Fruit fly (Drosophila melanogaster) whole organism, prepupa: ENCODE data around the gene Arl2.

ENCODE experiments used
- CG10669 ChIP-seq: fragments of 200-800 bp; sonication (Bioruptor generic); optimal IDR thresholded peaks from 3 replicates; lab custom pipeline; 2018; ENCODE audit warnings: missing biosample characterization, mild to moderate bottlenecking, missing genetic modification characterization, moderate library complexity
- CG11762 ChIP-seq: fragments of 200-800 bp; sonication (Bioruptor generic); optimal IDR thresholded peaks from 3 replicates; lab custom pipeline; 2016; ENCODE audit warnings: missing biosample characterization, missing genetic modification characterization; ENCODE audit not compliant: insufficient read depth
- CG11902 ChIP-seq: fragments of 200-800 bp; sonication (Bioruptor generic); optimal IDR thresholded peaks from 3 replicates; lab custom pipeline; 2016; ENCODE audit warnings: missing biosample characterization, missing genetic modification characterization
- CG15336 ChIP-seq: fragments of 200-800 bp; sonication (Bioruptor generic); IDR thresholded peaks from 2 replicates; pipeline ENCODE4 v1.3.6; 2022; ENCODE audit warnings: missing biosample characterization, missing genetic modification characterization
- CG16779 ChIP-seq: fragments of 200-800 bp; sonication (Bioruptor generic); optimal IDR thresholded peaks from 3 replicates; lab custom pipeline; 2017; ENCODE audit warnings: missing biosample characterization, mild to moderate bottlenecking, missing genetic modification characterization
- CG32006 ChIP-seq: fragments of 200-800 bp; sonication (Bioruptor generic); optimal IDR thresholded peaks from 3 replicates; lab custom pipeline; 2017; ENCODE audit warnings: missing biosample characterization, mild to moderate bottlenecking, missing genetic modification characterization
- CG34406 ChIP-seq: fragments of 200-800 bp; sonication (Bioruptor generic); optimal IDR thresholded peaks from 3 replicates; lab custom pipeline; 2016; ENCODE audit warnings: missing biosample characterization, missing genetic modification characterization
- CG6792 ChIP-seq: fragments of 200-800 bp; sonication (Bioruptor generic); optimal IDR thresholded peaks from 3 replicates; lab custom pipeline; 2016; ENCODE audit warnings: missing biosample characterization, missing genetic modification characterization
- CG6808 ChIP-seq: fragments of 200-800 bp; sonication (Bioruptor generic); optimal IDR thresholded peaks from 3 replicates; lab custom pipeline; 2017; ENCODE audit warnings: missing biosample characterization, missing genetic modification characterization, mild to moderate bottlenecking, moderate library complexity, missing genetic modification reagents
- Eip75B ChIP-seq: fragments of 200-800 bp; sonication (Bioruptor generic); optimal IDR thresholded peaks from 3 replicates; lab custom pipeline; 2016; ENCODE audit warnings: missing biosample characterization, missing genetic modification characterization
- Eip93F ChIP-seq: fragments of 200-800 bp; sonication (Bioruptor generic); optimal IDR thresholded peaks from 2 replicates; lab custom pipeline; 2016; ENCODE audit warnings: missing biosample characterization, mild to moderate bottlenecking, missing genetic modification characterization
- Ets21C ChIP-seq: fragments of 200-800 bp; sonication (Bioruptor generic); optimal IDR thresholded peaks from 3 replicates; lab custom pipeline; 2016; ENCODE audit warnings: missing biosample characterization, missing genetic modification characterization
- Ets96B ChIP-seq: fragments of 200-800 bp; optimal IDR thresholded peaks from 2 replicates; lab custom pipeline; 2019; ENCODE audit warnings: missing biosample characterization, mild to moderate bottlenecking, missing genetic modification characterization, moderate library complexity
- Gug ChIP-seq: fragments of 200-800 bp; sonication (Bioruptor generic); IDR thresholded peaks from 2 replicates; pipeline ENCODE4 v1.3.6; 2022; ENCODE audit warnings: missing biosample characterization, missing genetic modification characterization
- Hr38 ChIP-seq: sonication (Bioruptor generic); optimal IDR thresholded peaks from 2 replicates; lab custom pipeline; 2016; ENCODE audit warnings: missing biosample characterization, missing genetic modification characterization
- Hr39 ChIP-seq: fragments of 200-800 bp; sonication (Bioruptor generic); optimal IDR thresholded peaks from 2 replicates; lab custom pipeline; 2016; ENCODE audit warnings: missing biosample characterization, missing genetic modification characterization
- Met ChIP-seq: fragments of 200-800 bp; sonication (Bioruptor generic); optimal IDR thresholded peaks from 3 replicates; lab custom pipeline; 2016; ENCODE audit warnings: missing biosample characterization, missing genetic modification characterization
- OdsH ChIP-seq: fragments of 200-800 bp; sonication (Bioruptor generic); optimal IDR thresholded peaks from 3 replicates; lab custom pipeline; 2016; ENCODE audit warnings: missing biosample characterization, missing genetic modification characterization
- Sox102F ChIP-seq: fragments of 200-800 bp; sonication (Bioruptor generic); optimal IDR thresholded peaks from 2 replicates; lab custom pipeline; 2016; ENCODE audit warnings: missing biosample characterization, mild to moderate bottlenecking, missing genetic modification characterization
- Sox15 ChIP-seq: fragments of 200-800 bp; sonication (Bioruptor generic); optimal IDR thresholded peaks from 3 replicates; lab custom pipeline; 2016; ENCODE audit warnings: missing biosample characterization, missing genetic modification characterization
- acj6 ChIP-seq: fragments of 200-800 bp; sonication (Bioruptor generic); optimal IDR thresholded peaks from 3 replicates; lab custom pipeline; 2016; ENCODE audit warnings: missing biosample characterization, missing genetic modification characterization
- cyc ChIP-seq: fragments of 200-800 bp; sonication (Bioruptor generic); optimal IDR thresholded peaks from 3 replicates; lab custom pipeline; 2016; ENCODE audit warnings: missing biosample characterization, missing genetic modification characterization
- dsx ChIP-seq: fragments of 200-800 bp; optimal IDR thresholded peaks from 3 replicates; lab custom pipeline; 2019; ENCODE audit warnings: missing biosample characterization, mild to moderate bottlenecking, missing genetic modification characterization, moderate library complexity; ENCODE audit not compliant: poor library complexity, severe bottlenecking
- fd59A ChIP-seq: fragments of 200-800 bp; sonication (Bioruptor generic); optimal IDR thresholded peaks from 2 replicates; lab custom pipeline; 2017; ENCODE audit warnings: missing biosample characterization, mild to moderate bottlenecking, missing genetic modification characterization, missing genetic modification reagents
- fkh ChIP-seq: fragments of 200-800 bp; sonication (Bioruptor generic); optimal IDR thresholded peaks from 3 replicates; lab custom pipeline; 2017; ENCODE audit warnings: missing biosample characterization, mild to moderate bottlenecking, missing genetic modification characterization, moderate library complexity
- lz ChIP-seq: fragments of 200-800 bp; sonication (Bioruptor generic); optimal IDR thresholded peaks from 3 replicates; lab custom pipeline; 2016; ENCODE audit warnings: missing biosample characterization, missing genetic modification characterization
- net ChIP-seq: fragments of 200-800 bp; sonication (Bioruptor generic); optimal IDR thresholded peaks from 3 replicates; lab custom pipeline; 2016; ENCODE audit warnings: missing biosample characterization, missing genetic modification characterization
- pdm3 ChIP-seq: fragments of 200-800 bp; sonication (Bioruptor generic); optimal IDR thresholded peaks from 3 replicates; lab custom pipeline; 2016; ENCODE audit warnings: missing biosample characterization, missing genetic modification characterization
- ss ChIP-seq, 2 experiments: fragments of 200-800 bp; sonication (Bioruptor generic); optimal IDR thresholded peaks; 2 replicates in 1 of 2; 3 replicates in 1 of 2; lab custom pipeline; 2017 to 2018; ENCODE audit warnings: mild to moderate bottlenecking in 2 of 2, missing biosample characterization in 2 of 2, missing genetic modification characterization in 2 of 2, moderate library complexity in 1 of 2
- svp ChIP-seq: fragments of 200-800 bp; sonication (Bioruptor generic); peaks from one replicate; lab custom pipeline; 2016; ENCODE audit warnings: missing biosample characterization, missing genetic modification characterization
- vri ChIP-seq: fragments of 200-800 bp; sonication (Bioruptor generic); optimal IDR thresholded peaks from 3 replicates; lab custom pipeline; 2016; ENCODE audit warnings: missing biosample characterization, mild to moderate bottlenecking, missing genetic modification characterization

Arl2 gene

DNA sequence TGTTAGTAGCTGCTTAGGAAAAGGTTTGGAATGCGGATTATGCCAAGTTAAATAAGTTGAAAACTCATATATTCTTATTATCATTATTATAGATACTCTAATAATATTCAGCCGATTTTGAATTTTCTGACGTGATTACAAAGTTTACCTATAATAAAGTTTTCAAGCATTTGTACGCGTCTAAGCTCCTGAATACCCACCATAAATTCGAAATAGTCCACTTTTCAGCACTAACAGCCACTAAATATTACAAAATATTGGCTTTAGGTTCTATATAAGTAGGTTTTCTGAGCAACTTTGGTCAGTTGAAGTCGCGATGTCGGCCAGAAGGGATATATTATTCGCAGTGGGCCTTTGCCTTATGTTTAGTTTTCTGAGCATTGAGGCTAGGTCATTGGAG, 16.9 kb upstream of the Arl2 start, which contains the start of gene CG7443:
CG7443 (plus strand) TSS at position 301 of the 400 bp plus-strand sequence.
- no peak for TF ChIP-seq CG34406
- TF ChIP-seq CG16779 (tag; lab: Kevin White, UChicago), result no peak
- TF ChIP-seq Eip93F (GFP tag; lab: Kevin White, UChicago), result no peak
- TF ChIP-seq cyc, result no peak
- TF ChIP-seq CG6808 (GFP tag; lab: Kevin White, UChicago), result no peak
- TF ChIP-seq lz (GFP tag; lab: Kevin White, UChicago), result no peak
- no peak for TF ChIP-seq Gug (GFP tag; lab: Robert Waterston, UW)
- TF ChIP-seq Sox102F (GFP tag; lab: Kevin White, UChicago), result no peak
- TF ChIP-seq acj6 (GFP tag; lab: Kevin White, UChicago), result no peak
- no peak for TF ChIP-seq CG15336 (GFP tag; lab: Robert Waterston, UW)
- TF ChIP-seq Sox15 (GFP tag; lab: Kevin White, UChicago), result no peak
- no peak for TF ChIP-seq Eip75B (GFP tag; lab: Kevin White, UChicago)
- TF ChIP-seq CG11762 (GFP tag; lab: Kevin White, UChicago), result no peak
- TF ChIP-seq CG6792, result no peak

DNA sequence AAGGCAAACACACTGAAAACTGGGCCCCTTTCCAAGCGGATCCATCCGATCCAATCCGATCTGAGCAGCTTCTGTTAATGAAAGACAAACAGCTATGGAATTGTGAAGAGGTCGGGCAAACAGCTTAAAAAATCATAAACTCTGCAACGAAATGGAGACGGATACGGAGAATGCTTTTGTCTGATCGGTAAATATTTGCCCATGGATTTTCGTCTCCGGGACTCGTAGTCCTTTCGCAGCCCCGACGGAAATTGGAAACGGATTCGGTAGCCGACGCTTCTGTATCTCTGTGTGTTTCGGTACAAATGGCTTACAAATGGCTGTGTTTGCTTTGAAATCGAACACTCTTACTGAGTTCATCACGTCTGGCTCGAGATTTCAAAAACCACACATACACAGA, 14.0 kb upstream of the Arl2 start:
- TF ChIP-seq CG34406 (no peak), Hr38 (GFP tag; lab: Kevin White, UChicago) (no peak), OdsH (no peak), CG32006 (GFP tag; lab: Kevin White, UChicago) (no peak), lz (GFP tag; lab: Kevin White, UChicago) (no peak), fkh (GFP tag; lab: Kevin White, UChicago) (peak; percentile 33), CG16779 (tag; lab: Kevin White, UChicago) (no peak), Ets21C (GFP tag; lab: Kevin White, UChicago) (no peak)

DNA sequence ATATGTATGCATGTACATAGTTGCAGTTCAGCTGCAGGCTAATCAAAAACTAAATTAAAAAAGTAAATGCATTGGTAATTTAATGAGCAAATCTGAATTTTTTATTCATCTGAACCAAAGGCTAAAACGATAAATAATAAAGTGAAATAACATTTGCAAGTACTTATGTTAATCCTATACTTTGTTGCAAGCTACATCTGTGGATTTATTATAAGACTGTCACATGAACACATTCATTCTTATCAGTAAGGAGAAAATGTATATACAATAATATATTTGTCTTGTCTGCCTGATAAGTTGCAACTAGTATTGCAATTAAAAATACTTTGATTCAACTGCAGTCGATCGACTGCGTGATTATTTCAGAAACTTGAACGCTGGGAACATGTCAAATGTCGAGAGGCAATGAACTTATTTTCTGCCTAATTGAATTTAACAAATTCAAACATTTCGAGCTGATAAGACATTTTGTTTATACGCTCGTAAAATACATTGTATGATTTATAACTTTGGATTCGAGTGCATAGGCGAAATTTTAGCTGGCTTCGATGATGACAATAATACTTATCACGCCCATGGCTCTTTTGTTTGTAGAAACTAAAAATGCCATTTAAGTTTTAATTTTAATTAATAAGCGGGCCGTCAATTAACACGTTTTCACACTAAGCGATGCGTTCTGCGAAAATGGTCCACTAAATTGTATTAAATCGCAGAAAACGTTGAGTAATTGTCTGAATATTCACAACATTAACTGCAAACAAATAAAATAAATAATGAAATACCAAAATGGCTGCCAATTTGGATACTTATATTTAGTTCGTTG, 12.7 kb upstream of the Arl2 start:
- no peak for TF ChIP-seq fd59A (GFP tag; lab: Kevin White, UChicago)
- no peak for TF ChIP-seq net (GFP tag; lab: Kevin White, UChicago)
- TF ChIP-seq CG34406, result no peak
- TF ChIP-seq Hr39 (GFP tag; lab: Kevin White, UChicago), result no peak
- no peak for TF ChIP-seq ss (GFP tag; optimal IDR thresholded peaks at IDR 0.05; lab: Kevin White, UChicago)
- TF ChIP-seq svp (GFP tag; lab: Kevin White, UChicago), result peak; percentile 62
- TF ChIP-seq CG32006 (GFP tag; lab: Kevin White, UChicago), result no peak
- TF ChIP-seq dsx, result peak; percentile 93
- no peak for TF ChIP-seq pdm3 (GFP tag; lab: Kevin White, UChicago)
- TF ChIP-seq vri (GFP tag; lab: Kevin White, UChicago), result no peak
- TF ChIP-seq CG10669 (GFP tag; lab: Kevin White, UChicago), result no peak
- TF ChIP-seq CG11762 (GFP tag; lab: Kevin White, UChicago), result no peak
- TF ChIP-seq CG11902 (GFP tag; lab: Kevin White, UChicago), result no peak
- no peak for TF ChIP-seq Sox15 (GFP tag; lab: Kevin White, UChicago)
- no peak for TF ChIP-seq Ets96B (tag; lab: Kevin White, UChicago)

DNA sequence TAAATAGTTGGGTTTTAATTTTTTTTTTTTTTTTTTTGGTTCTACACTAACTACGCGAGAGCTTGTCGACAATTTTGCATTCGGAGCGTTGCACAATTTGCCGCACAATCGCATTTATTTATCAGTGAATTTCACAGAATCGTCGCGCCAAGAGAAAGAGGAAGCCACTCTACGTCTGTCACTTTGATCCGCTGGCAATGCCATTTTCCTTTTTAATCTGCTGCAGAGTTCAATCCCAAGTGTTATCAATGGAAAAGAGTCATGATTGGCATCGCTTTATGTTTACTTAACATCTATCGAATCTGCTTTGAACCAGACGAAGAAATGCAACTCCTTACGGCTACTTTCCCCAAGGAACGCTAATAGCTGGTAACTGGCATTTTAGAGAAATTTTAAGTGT, 11.3 kb upstream of the Arl2 start:
- TF ChIP-seq Met (GFP tag; lab: Kevin White, UChicago), result no peak
- peak; percentile 54 for TF ChIP-seq dsx
- no peak for TF ChIP-seq Eip75B (GFP tag; lab: Kevin White, UChicago)
- peak; percentile 99 for TF ChIP-seq svp (GFP tag; lab: Kevin White, UChicago)
